Worm (Caenorhabditis elegans): ENCODE data around the gene F26F2.5.
"Not testable (repeated sequence)": the region's sequence is repeated elsewhere in the genome, so short reads cannot be mapped to it uniquely, and the experiment has no call there.

The F26F2.5 gene

DNA sequence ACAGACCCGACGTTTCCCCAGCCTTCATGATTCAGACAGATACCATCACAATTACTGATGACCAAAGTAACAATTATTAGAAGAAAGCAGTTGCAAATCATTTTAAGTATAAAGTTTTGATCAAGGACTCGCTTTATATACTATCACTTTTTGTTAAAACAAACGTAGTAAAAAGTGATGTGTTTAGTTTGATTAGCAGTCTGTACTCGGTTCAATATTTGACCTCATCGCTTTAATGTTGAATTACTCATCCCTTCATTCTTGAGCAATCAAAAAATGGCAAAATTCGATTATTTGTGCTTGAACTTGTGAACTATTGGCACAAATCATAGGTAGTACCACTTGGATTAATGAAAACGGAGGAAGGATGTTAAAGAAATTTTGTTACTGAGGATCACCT lies 15.2 kb upstream of the F26F2.5 start, which contains the start of gene abf-4:
TSS of gene abf-4 (minus strand) at position 101 of the 400 bp plus-strand sequence.
- TF ChIP-seq him-1 (tag; optimal IDR thresholded peaks at IDR 0.05), result no peak
- TF ChIP-seq W03F9.2 (tag; optimal IDR thresholded peaks at IDR 0.05), result no peak
- no peak for TF ChIP-seq dao-5 (tag; optimal IDR thresholded peaks at IDR 0.05)

DNA sequence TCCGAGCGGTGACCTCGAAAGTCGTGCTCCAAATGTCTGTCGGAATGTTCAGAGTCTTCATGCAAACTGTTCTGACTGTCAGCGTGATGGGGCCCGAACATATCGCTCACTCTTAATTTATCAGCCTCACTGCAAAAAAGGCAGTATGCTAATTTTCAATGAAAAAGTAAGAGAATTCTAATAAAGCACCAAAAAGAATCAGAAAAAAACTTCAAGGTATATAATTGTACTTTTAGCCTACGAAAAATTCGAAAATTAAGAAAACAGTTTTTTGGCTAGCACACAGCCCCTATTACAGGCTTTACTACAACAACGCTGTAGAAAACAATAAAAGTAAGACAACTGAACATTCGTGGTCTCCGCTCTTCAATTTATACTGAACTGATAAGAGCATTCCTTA lies 11.7 kb upstream of the F26F2.5 start, which contains the start of gene F26F2.1:
TSS of gene F26F2.1 (minus strand) at position 101 of the 400 bp plus-strand sequence.
- TF ChIP-seq W03F9.2 (tag; optimal IDR thresholded peaks at IDR 0.05) (no peak), him-1 (tag; optimal IDR thresholded peaks at IDR 0.05) (no peak), dao-5 (tag; optimal IDR thresholded peaks at IDR 0.05) (no peak)

DNA sequence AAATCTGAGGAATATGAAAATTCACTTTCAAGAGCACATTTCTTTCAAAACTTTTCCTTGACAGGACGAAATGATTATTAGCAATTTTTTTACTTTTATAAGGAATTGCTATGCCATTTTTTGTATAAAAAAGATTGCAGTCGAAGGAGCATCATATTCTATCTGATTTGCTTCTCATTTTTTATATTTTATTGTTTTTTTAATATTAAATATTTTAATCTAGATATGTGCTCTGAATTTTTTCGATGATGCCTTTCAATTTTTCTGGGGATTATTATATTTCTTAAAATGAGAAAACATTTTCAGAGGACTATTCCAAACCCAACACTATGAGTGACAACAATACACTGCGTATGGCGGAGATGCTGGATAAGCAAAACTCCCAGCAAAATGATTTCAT lies 9.4 kb upstream of the F26F2.5 start, which contains the start of gene F26F2.13:
TSS of gene F26F2.13 (plus strand) at position 301 of the 400 bp plus-strand sequence.
- TF ChIP-seq dao-5, W03F9.2, him-1 (tag; optimal IDR thresholded peaks at IDR 0.05): not testable (repeated sequence)

DNA sequence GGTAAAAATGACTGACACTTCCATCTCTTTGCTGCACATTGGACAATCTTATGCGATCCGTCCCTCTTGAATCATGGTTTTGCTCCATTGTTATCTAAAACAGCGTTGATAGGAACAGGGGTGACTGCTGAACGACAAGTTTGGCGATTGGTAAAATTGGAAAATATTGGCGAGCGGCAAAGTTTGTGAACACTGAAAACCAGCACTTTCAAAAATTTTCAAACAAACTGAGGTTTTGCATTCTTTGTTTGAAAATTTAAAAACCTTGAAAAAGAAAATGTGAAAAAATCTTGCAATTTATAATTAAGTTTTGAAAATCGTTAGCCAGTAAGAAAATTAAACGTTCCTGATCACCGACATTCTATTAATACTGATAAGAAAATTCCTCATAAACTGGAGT lies 7.0 kb upstream of the F26F2.5 start, which contains the start of gene F26F2.3:
TSS of gene F26F2.3 (minus strand) at position 101 of the 400 bp plus-strand sequence.
- no peak for TF ChIP-seq W03F9.2 (tag; optimal IDR thresholded peaks at IDR 0.05)
- TF ChIP-seq him-1 (tag; optimal IDR thresholded peaks at IDR 0.05), result no peak
- no peak for TF ChIP-seq dao-5 (tag; optimal IDR thresholded peaks at IDR 0.05)

DNA sequence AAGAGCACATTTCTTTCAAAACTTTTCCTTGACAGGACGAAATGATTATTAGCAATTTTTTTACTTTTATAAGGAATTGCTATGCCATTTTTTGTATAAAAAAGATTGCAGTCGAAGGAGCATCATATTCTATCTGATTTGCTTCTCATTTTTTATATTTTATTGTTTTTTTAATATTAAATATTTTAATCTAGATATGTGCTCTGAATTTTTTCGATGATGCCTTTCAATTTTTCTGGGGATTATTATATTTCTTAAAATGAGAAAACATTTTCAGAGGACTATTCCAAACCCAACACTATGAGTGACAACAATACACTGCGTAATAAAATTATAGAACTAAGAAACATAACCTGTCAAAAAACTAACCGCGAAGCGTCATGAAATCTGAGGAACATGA lies 4.5 kb upstream of the F26F2.5 start, which contains the start of gene F26F2.4:
TSS of gene F26F2.4 (plus strand) at position 301 of the 400 bp plus-strand sequence.
- not testable (repeated sequence) for TF ChIP-seq W03F9.2, dao-5, him-1 (tag; optimal IDR thresholded peaks at IDR 0.05)

DNA sequence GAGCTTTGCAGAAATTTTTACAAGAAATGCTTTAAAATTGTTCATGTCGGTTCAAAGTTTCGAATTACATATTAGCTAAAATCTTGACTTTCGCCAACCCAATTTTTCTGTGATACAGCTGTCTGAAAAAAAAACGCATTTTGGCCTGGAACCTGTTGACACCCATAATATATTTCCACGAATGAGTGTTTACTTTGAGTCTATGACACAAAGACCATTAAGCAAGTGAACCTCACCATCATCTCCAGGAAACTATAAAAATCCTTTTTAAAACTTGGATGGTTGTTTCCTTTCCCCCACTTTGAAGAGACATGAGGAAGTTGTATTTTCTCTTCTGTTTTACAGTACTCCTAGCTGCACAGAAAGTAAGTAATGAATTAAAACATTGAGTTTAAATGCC lies 822 bp downstream of the F26F2.5 start, which contains the start of gene clec-263:
TSS of gene clec-263 (plus strand) at position 301 of the 400 bp plus-strand sequence.
- TF ChIP-seq him-1 (tag; optimal IDR thresholded peaks at IDR 0.05), result no peak

DNA sequence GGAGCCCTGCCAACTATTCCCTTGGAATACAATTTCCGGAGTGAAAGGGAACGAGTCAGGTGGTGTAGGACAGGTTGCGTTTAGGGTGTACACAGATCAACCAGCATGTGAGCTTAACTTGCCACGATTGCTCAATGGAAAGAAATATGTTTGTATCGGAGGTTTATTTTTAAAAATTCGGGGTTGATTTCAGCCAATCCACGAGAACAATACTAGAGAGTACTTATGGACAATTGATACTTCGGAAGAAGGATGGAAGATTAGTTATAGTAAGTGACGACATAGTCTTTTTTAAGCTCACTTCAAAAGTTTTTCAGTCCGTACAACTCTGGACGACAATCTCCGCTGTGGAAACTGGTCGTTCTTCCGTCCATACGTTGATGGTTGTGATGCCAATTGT lies 1.4 kb downstream of the F26F2.5 start:
- TF ChIP-seq W03F9.2 (tag; optimal IDR thresholded peaks at IDR 0.05), result no peak
- TF ChIP-seq dao-5 (tag; optimal IDR thresholded peaks at IDR 0.05), result no peak
- no peak for TF ChIP-seq him-1 (tag; optimal IDR thresholded peaks at IDR 0.05)

DNA sequence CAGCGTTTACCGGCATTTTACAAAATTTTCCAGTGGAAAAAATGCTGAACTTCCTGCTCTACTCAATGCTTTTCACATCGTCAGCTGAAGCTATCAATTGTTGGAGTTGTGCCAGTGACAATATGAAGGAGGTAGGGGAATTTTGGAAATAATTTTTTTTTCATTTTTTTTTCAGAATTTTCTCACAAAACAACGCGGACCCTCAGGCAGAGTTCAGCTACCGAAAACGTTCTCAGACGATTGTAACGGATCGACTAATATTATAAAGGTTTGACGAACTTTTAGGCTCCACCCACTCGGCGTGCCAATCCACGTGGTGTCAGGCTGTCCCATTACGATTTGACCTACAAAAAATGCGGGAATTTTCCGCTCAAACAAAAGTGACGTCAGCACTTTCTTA lies 6.0 kb downstream of the F26F2.5 start, which contains the start of gene F26F2.8:
TSS of gene F26F2.8 (plus strand) at position 13 of the 400 bp plus-strand sequence.
- TF ChIP-seq W03F9.2 (tag; optimal IDR thresholded peaks at IDR 0.05) (no peak), him-1 (tag; optimal IDR thresholded peaks at IDR 0.05) (no peak), dao-5 (tag; optimal IDR thresholded peaks at IDR 0.05) (no peak)

DNA sequence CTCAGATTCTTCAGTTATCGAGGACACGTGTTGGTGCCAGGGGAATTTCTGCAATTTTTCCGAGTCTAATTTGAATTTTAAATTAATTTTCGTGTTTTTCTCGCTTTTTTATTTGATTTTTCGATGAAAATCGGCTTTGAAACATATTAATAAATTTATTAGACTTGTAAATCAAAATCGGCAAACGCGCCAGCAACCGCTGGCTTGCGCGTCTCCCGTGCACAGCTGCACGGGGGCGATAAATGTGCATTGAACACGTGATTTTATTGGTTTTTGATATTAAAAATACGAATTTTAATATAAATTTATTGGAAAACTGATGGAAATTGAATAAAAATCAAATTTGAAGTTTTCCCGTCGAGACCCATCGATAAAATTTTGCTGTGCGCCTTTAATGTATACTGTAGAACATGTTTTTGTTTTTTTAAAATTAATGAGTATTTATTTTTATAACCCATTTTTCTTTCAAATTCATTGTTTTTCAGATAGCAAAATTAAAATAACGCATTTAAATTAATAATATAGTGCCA lies 7.1 kb downstream of the F26F2.5 start, which contains the start of gene F26F2.7:
TSS of gene F26F2.7 (plus strand) at position 480 of the 530 bp plus-strand sequence.
- TF ChIP-seq dao-5 (tag; optimal IDR thresholded peaks at IDR 0.05) (no peak), W03F9.2 (tag; optimal IDR thresholded peaks at IDR 0.05) (peak; percentile 95), him-1 (tag; optimal IDR thresholded peaks at IDR 0.05) (peak; percentile 1)

DNA sequence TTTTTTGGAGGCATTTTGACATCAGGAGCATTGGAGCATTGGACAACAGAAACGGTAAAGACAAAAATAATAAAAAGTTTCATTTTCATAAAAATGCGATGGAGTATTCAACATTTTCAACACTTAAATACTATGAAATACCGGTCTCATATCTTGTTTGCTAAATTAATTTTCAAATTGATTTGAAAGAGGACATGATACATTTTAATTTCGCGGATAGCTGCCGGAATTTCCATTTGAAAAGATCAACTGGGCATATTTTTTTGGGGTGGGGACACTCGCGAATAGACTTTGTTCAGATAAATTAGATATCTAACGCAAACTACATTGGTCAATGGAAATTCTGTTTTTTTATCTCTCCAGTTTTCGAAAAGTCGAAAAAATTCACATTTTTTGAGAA lies 21.3 kb downstream of the F26F2.5 start, which contains the start of gene F26F2.10:
TSS of gene F26F2.10 (minus strand) at position 101 of the 400 bp plus-strand sequence.
- TF ChIP-seq him-1 (tag; optimal IDR thresholded peaks at IDR 0.05) (no peak), W03F9.2 (tag; optimal IDR thresholded peaks at IDR 0.05) (no peak), dao-5 (tag; optimal IDR thresholded peaks at IDR 0.05) (no peak)

DNA sequence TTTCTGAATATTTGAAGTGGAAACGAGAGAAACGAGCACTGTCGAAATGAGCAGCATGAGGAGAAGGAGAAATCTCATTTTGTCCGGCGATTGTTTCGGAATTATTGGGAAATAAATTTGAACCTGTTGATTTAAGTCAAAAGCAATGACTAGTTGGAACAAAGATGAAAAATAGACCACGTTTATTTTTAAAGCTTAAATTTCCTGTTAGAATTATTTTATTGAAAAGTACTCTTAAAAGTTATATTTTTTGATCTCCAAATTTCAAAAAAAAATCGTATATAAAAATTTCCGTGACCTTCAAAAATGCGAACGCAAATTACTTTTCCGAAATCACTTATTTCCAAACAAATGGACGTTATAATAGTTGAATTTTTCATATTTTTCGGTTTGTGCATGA lies 22.2 kb downstream of the F26F2.5 start, which contains the start of gene F26F2.11:
TSS of gene F26F2.11 (minus strand) at position 101 of the 400 bp plus-strand sequence.
- TF ChIP-seq dao-5 (tag; optimal IDR thresholded peaks at IDR 0.05), result no peak
- TF ChIP-seq him-1 (tag; optimal IDR thresholded peaks at IDR 0.05), result no peak
- TF ChIP-seq W03F9.2 (tag; optimal IDR thresholded peaks at IDR 0.05), result no peak

DNA sequence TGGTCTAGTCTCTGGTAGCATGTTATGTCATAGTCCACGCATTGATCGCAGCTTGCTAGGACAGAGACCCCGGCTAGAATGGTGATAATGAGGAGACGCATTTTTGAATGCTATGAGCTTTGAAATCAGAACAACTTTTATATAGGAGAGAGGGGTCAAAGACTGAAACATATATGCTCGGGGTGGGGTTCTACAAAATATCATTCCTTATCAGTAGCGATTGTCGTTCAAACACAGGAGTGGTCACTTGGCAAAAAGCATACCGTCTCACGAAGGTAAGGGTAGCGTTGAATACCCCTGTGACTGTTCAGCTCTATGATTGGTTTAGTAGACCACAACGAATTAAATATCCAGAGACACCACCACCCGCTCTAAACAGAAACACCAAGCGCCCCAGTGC lies 23.6 kb downstream of the F26F2.5 start, which contains the start of gene F46B3.1:
TSS of gene F46B3.1 (minus strand) at position 101 of the 400 bp plus-strand sequence.
- no peak for TF ChIP-seq W03F9.2 (tag; optimal IDR thresholded peaks at IDR 0.05)
- no peak for TF ChIP-seq him-1 (tag; optimal IDR thresholded peaks at IDR 0.05)
- TF ChIP-seq dao-5 (tag; optimal IDR thresholded peaks at IDR 0.05), result no peak

DNA sequence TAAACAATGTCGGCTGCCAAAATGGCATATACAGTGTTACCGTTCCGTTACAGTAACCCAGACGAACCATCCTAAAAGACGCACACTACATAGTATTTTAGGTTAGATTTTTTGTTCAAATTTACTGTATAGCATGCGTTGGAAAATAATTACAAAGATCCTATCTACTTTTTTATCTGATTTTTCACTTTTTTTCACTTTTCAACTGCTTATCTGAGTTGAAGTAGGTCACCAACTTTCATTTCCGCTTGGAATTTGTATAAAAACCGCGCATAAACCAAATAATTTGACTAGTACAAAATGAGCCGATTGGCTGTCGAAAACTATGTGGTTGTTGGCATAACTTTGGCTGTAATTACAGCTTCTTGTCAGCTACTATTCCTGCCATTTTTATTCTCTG lies 26.3 kb downstream of the F26F2.5 start, which contains the start of gene col-163:
TSS of gene col-163 (plus strand) at position 301 of the 400 bp plus-strand sequence.
- TF ChIP-seq him-1 (tag; optimal IDR thresholded peaks at IDR 0.05) (no peak), dao-5 (tag; optimal IDR thresholded peaks at IDR 0.05) (no peak), W03F9.2 (tag; optimal IDR thresholded peaks at IDR 0.05) (no peak)

DNA sequence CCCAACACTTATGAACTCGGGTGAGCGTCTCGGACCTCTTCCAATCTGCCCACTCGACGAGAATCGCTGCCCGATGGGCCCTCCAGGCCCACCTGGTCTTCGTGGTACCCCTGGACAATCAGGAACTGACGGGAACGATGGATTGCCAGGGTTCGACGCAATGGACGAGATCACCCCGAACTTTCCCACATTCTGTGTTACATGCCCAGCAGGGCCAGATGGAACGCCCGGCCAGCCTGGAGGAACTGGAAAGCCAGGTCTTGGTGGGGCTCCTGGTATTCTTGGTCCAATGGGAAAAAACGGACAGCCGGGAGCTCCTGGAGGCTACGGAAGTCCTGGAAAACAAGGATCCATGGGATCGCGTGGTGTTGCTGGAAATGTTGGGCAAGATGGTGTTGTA lies 27.2 kb downstream of the F26F2.5 start:
- TF ChIP-seq dao-5 (tag; optimal IDR thresholded peaks at IDR 0.05) (no peak), him-1 (tag; optimal IDR thresholded peaks at IDR 0.05) (no peak), W03F9.2 (tag; optimal IDR thresholded peaks at IDR 0.05) (no peak)
